Fruit fly (Drosophila melanogaster) whole organism: ENCODE measurements around the gene CG32271.

ENCODE experiments used
- EcR ChIP-seq, 2 experiments: fragments of >200 bp; optimal IDR thresholded peaks; 2 replicates each; lab custom pipeline; 2017; ENCODE audit warnings: missing biosample characterization in 2 of 2, missing genetic modification characterization in 2 of 2, missing genetic modification reagents in 2 of 2
- psq ChIP-seq: fragments of >200 bp; optimal IDR thresholded peaks from 2 replicates; lab custom pipeline; 2017
- usp ChIP-seq: fragments of >200 bp; optimal IDR thresholded peaks from 2 replicates; lab custom pipeline; 2017; ENCODE audit warnings: missing biosample characterization, missing genetic modification characterization, mixed read lengths

dm6 chr3L:3162584-3162983 lies 40.4 kb downstream of the CG32271 start:
- no peak for TF ChIP-seq psq (lab: Kevin White, UChicago)
- no peak for TF ChIP-seq EcR (GFP tag; optimal IDR thresholded peaks at IDR 0.05; lab: Kevin White, UChicago)
- no peak for TF ChIP-seq usp (GFP tag; lab: Kevin White, UChicago)
